Worm (Caenorhabditis elegans): Measurements from ENCODE around the gene smf-3.

smf-3 gene

ce11 chrIV:2618611-2619010 lies at the start of gene smf-3:
Gene smf-3 (plus strand): TSS chrIV:2618869.
- no peak for TF ChIP-seq cnd-1 (tag; optimal IDR thresholded peaks at IDR 0.05)
- TF ChIP-seq M03D4.4 (tag; optimal IDR thresholded peaks at IDR 0.05), result no peak
- TF ChIP-seq tbx-8 (GFP tag; optimal IDR thresholded peaks at IDR 0.05), result no peak
- no peak for TF ChIP-seq lsy-2 (tag; optimal IDR thresholded peaks at IDR 0.05)
- TF ChIP-seq nhr-76 (tag; optimal IDR thresholded peaks at IDR 0.05), result no peak
- TF ChIP-seq sptf-1 (tag; optimal IDR thresholded peaks at IDR 0.05), result no peak
- TF ChIP-seq bed-3 (GFP tag; optimal IDR thresholded peaks at IDR 0.05), result no peak
- no peak for TF ChIP-seq unc-39 (tag; optimal IDR thresholded peaks at IDR 0.05)
- no peak for TF ChIP-seq mls-2 (tag; optimal IDR thresholded peaks at IDR 0.05)
- no peak for TF ChIP-seq nhr-237 (tag; optimal IDR thresholded peaks at IDR 0.05)
- no peak for TF ChIP-seq snpc-4 (tag; optimal IDR thresholded peaks at IDR 0.05)
- TF ChIP-seq ham-2 (GFP tag; optimal IDR thresholded peaks at IDR 0.05), result no peak
- TF ChIP-seq hlh-1 (tag; optimal IDR thresholded peaks at IDR 0.05), result no peak
- TF ChIP-seq ceh-39 (tag; optimal IDR thresholded peaks at IDR 0.05), result no peak
- TF ChIP-seq ceh-83 (GFP tag; optimal IDR thresholded peaks at IDR 0.05), result no peak

ce11 chrIV:2572107-2572506 lies 46.6 kb upstream of the smf-3 start, which contains the start of gene Y69A2AR.51:
Gene Y69A2AR.51 (plus strand): TSS chrIV:2572407.
- TF ChIP-seq ham-2 (GFP tag; optimal IDR thresholded peaks at IDR 0.05), result no peak
- no peak for TF ChIP-seq elt-3 (tag; optimal IDR thresholded peaks at IDR 0.05)
- no peak for TF ChIP-seq snpc-4 (tag; optimal IDR thresholded peaks at IDR 0.05)
- TF ChIP-seq blmp-1 (tag; optimal IDR thresholded peaks at IDR 0.05), result no peak
- TF ChIP-seq nhr-237 (tag; optimal IDR thresholded peaks at IDR 0.05), result no peak
- TF ChIP-seq nhr-76 (tag; optimal IDR thresholded peaks at IDR 0.05), result no peak
- TF ChIP-seq ceh-39 (tag; optimal IDR thresholded peaks at IDR 0.05), result no peak
- no peak for TF ChIP-seq elt-1 (tag; optimal IDR thresholded peaks at IDR 0.05; ENCODE audit: borderline replicate concordance, insufficient read depth)
- no peak for TF ChIP-seq lin-13 (tag; optimal IDR thresholded peaks at IDR 0.05)
- TF ChIP-seq nhr-12 (tag; optimal IDR thresholded peaks at IDR 0.05), result no peak
- no peak for TF ChIP-seq nhr-28 (tag; optimal IDR thresholded peaks at IDR 0.05)
- no peak for TF ChIP-seq unc-62 (GFP tag; optimal IDR thresholded peaks at IDR 0.05)
- no peak for TF ChIP-seq sptf-1 (tag; optimal IDR thresholded peaks at IDR 0.05)
- no peak for TF ChIP-seq ceh-83 (GFP tag; optimal IDR thresholded peaks at IDR 0.05)
- TF ChIP-seq tbx-8 (GFP tag; optimal IDR thresholded peaks at IDR 0.05), result no peak
- no peak for TF ChIP-seq sem-2 (GFP tag; optimal IDR thresholded peaks at IDR 0.05)
- no peak for TF ChIP-seq unc-120 (tag; optimal IDR thresholded peaks at IDR 0.05; ENCODE audit: poor library complexity, severe bottlenecking)
- no peak for TF ChIP-seq mab-5 (tag; optimal IDR thresholded peaks at IDR 0.05)
- no peak for TF ChIP-seq ceh-43 (GFP tag; optimal IDR thresholded peaks at IDR 0.05)
- no peak for TF ChIP-seq nhr-2 (tag; optimal IDR thresholded peaks at IDR 0.05)

- TF ChIP-seq unc-39 (tag; optimal IDR thresholded peaks at IDR 0.05) (no peak), pha-4 (tag; optimal IDR thresholded peaks at IDR 0.05) (no peak)
Measured at ce11 chrIV:2573122-2573521, 45.5 kb upstream of the smf-3 start.

- no peak for TF ChIP-seq nhr-237 (tag; optimal IDR thresholded peaks at IDR 0.05)
- TF ChIP-seq lsy-2 (tag; optimal IDR thresholded peaks at IDR 0.05), result no peak
- TF ChIP-seq mls-2 (tag; optimal IDR thresholded peaks at IDR 0.05), result no peak
- TF ChIP-seq nhr-28 (tag; optimal IDR thresholded peaks at IDR 0.05), result no peak
Measured at ce11 chrIV:2581483-2581882, 37.2 kb upstream of the smf-3 start, which contains the start of gene nhr-242. Gene nhr-242 (minus strand): TSS chrIV:2581583.

ce11 chrIV:2597417-2597816 lies 21.3 kb upstream of the smf-3 start, which contains the start of gene Y69A2AR.47:
Gene Y69A2AR.47 (plus strand): TSS chrIV:2597717.
- no peak for TF ChIP-seq ceh-43 (GFP tag; optimal IDR thresholded peaks at IDR 0.05)
- TF ChIP-seq nhr-76 (tag; optimal IDR thresholded peaks at IDR 0.05), result no peak
- TF ChIP-seq mls-2 (tag; optimal IDR thresholded peaks at IDR 0.05), result no peak

- peak; percentile 70 for TF ChIP-seq ces-1 (GFP tag; optimal IDR thresholded peaks at IDR 0.05)
- TF ChIP-seq nhr-28 (tag; optimal IDR thresholded peaks at IDR 0.05), result no peak
- peak; percentile 40 for TF ChIP-seq lsy-2 (tag; optimal IDR thresholded peaks at IDR 0.05)
- TF ChIP-seq elt-1 (tag; optimal IDR thresholded peaks at IDR 0.05; ENCODE audit: borderline replicate concordance, insufficient read depth), result no peak
- no peak for TF ChIP-seq lin-32 (GFP tag; optimal IDR thresholded peaks at IDR 0.05)
- no peak for TF ChIP-seq bed-3 (GFP tag; optimal IDR thresholded peaks at IDR 0.05)
- TF ChIP-seq nhr-2 (tag; optimal IDR thresholded peaks at IDR 0.05), result peak; percentile 8
- no peak for TF ChIP-seq nhr-12 (tag; optimal IDR thresholded peaks at IDR 0.05)
- TF ChIP-seq hlh-1 (tag; optimal IDR thresholded peaks at IDR 0.05), result peak; percentile 79
- peak; percentile 48 for TF ChIP-seq mab-5 (tag; optimal IDR thresholded peaks at IDR 0.05)
- TF ChIP-seq ceh-83 (GFP tag; optimal IDR thresholded peaks at IDR 0.05), result no peak
- TF ChIP-seq nhr-76 (tag; optimal IDR thresholded peaks at IDR 0.05), result no peak
- peak; percentile 67 for TF ChIP-seq unc-62 (GFP tag; optimal IDR thresholded peaks at IDR 0.05)
- no peak for TF ChIP-seq zip-8 (tag; optimal IDR thresholded peaks at IDR 0.05)
- peak; percentile 81 for TF ChIP-seq pha-4 (tag; optimal IDR thresholded peaks at IDR 0.05)
- no peak for TF ChIP-seq elt-3 (tag; optimal IDR thresholded peaks at IDR 0.05)
- peak; percentile 45 for TF ChIP-seq mls-2 (tag; optimal IDR thresholded peaks at IDR 0.05)
- TF ChIP-seq flh-1 (GFP tag; optimal IDR thresholded peaks at IDR 0.05), result no peak
- TF ChIP-seq mep-1 (tag; optimal IDR thresholded peaks at IDR 0.05), result peak; percentile 83
- TF ChIP-seq ceh-43 (GFP tag; optimal IDR thresholded peaks at IDR 0.05), result no peak
- TF ChIP-seq blmp-1 (tag; optimal IDR thresholded peaks at IDR 0.05), result no peak
- TF ChIP-seq ham-2 (GFP tag; optimal IDR thresholded peaks at IDR 0.05), result no peak
- peak; percentile 10 for TF ChIP-seq lin-13 (tag; optimal IDR thresholded peaks at IDR 0.05)
- TF ChIP-seq ceh-39 (tag; optimal IDR thresholded peaks at IDR 0.05), result peak; percentile 78
- TF ChIP-seq cnd-1 (tag; optimal IDR thresholded peaks at IDR 0.05), result peak; percentile 5
- TF ChIP-seq snpc-4 (tag; optimal IDR thresholded peaks at IDR 0.05), result no peak
- TF ChIP-seq tbx-8 (GFP tag; optimal IDR thresholded peaks at IDR 0.05), result no peak
- TF ChIP-seq unc-120 (tag; optimal IDR thresholded peaks at IDR 0.05; ENCODE audit: poor library complexity, severe bottlenecking), result peak; percentile 53
- TF ChIP-seq nhr-237 (tag; optimal IDR thresholded peaks at IDR 0.05), result peak; percentile 14
- TF ChIP-seq drap-1 (GFP tag; optimal IDR thresholded peaks at IDR 0.05), result no peak
- no peak for TF ChIP-seq M03D4.4 (tag; optimal IDR thresholded peaks at IDR 0.05)
- peak; percentile 27 for TF ChIP-seq sptf-1 (tag; optimal IDR thresholded peaks at IDR 0.05)
- no peak for TF ChIP-seq unc-39 (tag; optimal IDR thresholded peaks at IDR 0.05)
- no peak for TF ChIP-seq sem-2 (GFP tag; optimal IDR thresholded peaks at IDR 0.05)
Measured at ce11 chrIV:2599634-2600033, 19.0 kb upstream of the smf-3 start.

Data from whole organism, mixed stage, embryonic.